Fruit fly (Drosophila melanogaster) whole organism, prepupa: ENCODE measurements around the gene Ras85D.
A peak's percentile ranks its signal among the peaks of the same experiment; 100 is the strongest.

Source experiments
- Blimp-1 ChIP-seq: fragments of 200-800 bp; sonication (Bioruptor generic); optimal IDR thresholded peaks from 3 replicates; lab custom pipeline; 2017; ENCODE audit warnings: missing biosample characterization, missing genetic modification characterization, mild to moderate bottlenecking, moderate library complexity, missing genetic modification reagents
- CG15336 ChIP-seq: fragments of 200-800 bp; sonication (Bioruptor generic); IDR thresholded peaks from 2 replicates; pipeline ENCODE4 v1.3.6; 2022; ENCODE audit warnings: missing biosample characterization, missing genetic modification characterization
- CG1621 ChIP-seq: fragments of 200-800 bp; sonication (Bioruptor generic); optimal IDR thresholded peaks from 3 replicates; lab custom pipeline; 2018; ENCODE audit warnings: missing biosample characterization, mild to moderate bottlenecking, missing genetic modification characterization
- CG16779 ChIP-seq: fragments of 200-800 bp; sonication (Bioruptor generic); optimal IDR thresholded peaks from 3 replicates; lab custom pipeline; 2017; ENCODE audit warnings: missing biosample characterization, mild to moderate bottlenecking, missing genetic modification characterization
- CG3032 ChIP-seq: fragments of 200-800 bp; optimal IDR thresholded peaks from 2 replicates; lab custom pipeline; 2019; ENCODE audit warnings: missing biosample characterization, mild to moderate bottlenecking, missing genetic modification characterization, moderate library complexity
- CG6276 ChIP-seq: fragments of 200-800 bp; sonication (Bioruptor generic); optimal IDR thresholded peaks from 2 replicates; lab custom pipeline; 2017; ENCODE audit warnings: missing biosample characterization, mild to moderate bottlenecking, missing genetic modification characterization
- CG8119 ChIP-seq: fragments of 200-800 bp; sonication (Bioruptor generic); IDR thresholded peaks from 3 replicates; pipeline ENCODE4 v1.3.6; 2022; ENCODE audit warnings: missing biosample characterization, missing genetic modification characterization
- CG8632 ChIP-seq: fragments of 200-800 bp; sonication (Bioruptor generic); optimal IDR thresholded peaks from 3 replicates; lab custom pipeline; 2016; ENCODE audit warnings: missing biosample characterization, missing genetic modification characterization
- Eip93F ChIP-seq: fragments of 200-800 bp; sonication (Bioruptor generic); optimal IDR thresholded peaks from 2 replicates; lab custom pipeline; 2016; ENCODE audit warnings: missing biosample characterization, mild to moderate bottlenecking, missing genetic modification characterization
- Gug ChIP-seq: fragments of 200-800 bp; sonication (Bioruptor generic); IDR thresholded peaks from 2 replicates; pipeline ENCODE4 v1.3.6; 2022; ENCODE audit warnings: missing biosample characterization, missing genetic modification characterization
- fd59A ChIP-seq: fragments of 200-800 bp; sonication (Bioruptor generic); optimal IDR thresholded peaks from 2 replicates; lab custom pipeline; 2017; ENCODE audit warnings: missing biosample characterization, mild to moderate bottlenecking, missing genetic modification characterization, missing genetic modification reagents
- lz ChIP-seq: fragments of 200-800 bp; sonication (Bioruptor generic); optimal IDR thresholded peaks from 3 replicates; lab custom pipeline; 2016; ENCODE audit warnings: missing biosample characterization, missing genetic modification characterization
- net ChIP-seq: fragments of 200-800 bp; sonication (Bioruptor generic); optimal IDR thresholded peaks from 3 replicates; lab custom pipeline; 2016; ENCODE audit warnings: missing biosample characterization, missing genetic modification characterization

DNA sequence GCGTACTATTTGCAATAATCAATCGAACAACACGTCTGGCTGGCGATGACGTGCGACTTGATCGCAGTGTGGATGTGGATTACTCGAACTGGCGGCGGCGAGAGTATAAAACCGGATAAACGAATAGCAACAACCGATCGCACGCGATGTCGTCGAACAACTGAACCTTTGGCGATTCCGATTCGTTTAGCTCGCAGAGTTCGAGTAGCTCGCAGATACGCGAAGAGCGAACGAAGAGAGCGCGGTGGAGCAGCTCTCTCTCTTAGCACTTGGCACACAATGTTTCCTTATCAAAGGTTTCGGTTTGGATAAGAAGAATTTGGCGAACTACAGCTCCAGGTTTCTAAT lies 10.5 kb downstream of the Ras85D start, which contains the start of gene RhoL:
- peak; percentile 25 for TF ChIP-seq CG1621 (tag; lab: Kevin White, UChicago)
- no peak for TF ChIP-seq lz (GFP tag; lab: Kevin White, UChicago)
- TF ChIP-seq CG6276 (GFP tag; lab: Kevin White, UChicago): no peak
- no peak for TF ChIP-seq CG16779
- TF ChIP-seq Gug (GFP tag; lab: Robert Waterston, UW): no peak
- peak; percentile 59 for TF ChIP-seq net
- no peak for TF ChIP-seq CG8632 (GFP tag; lab: Kevin White, UChicago)
- peak; percentile 43; the same call in 2 of the 3 replicates for TF ChIP-seq CG8119 (GFP tag; lab: Robert Waterston, UW)
- no peak for TF ChIP-seq Blimp-1 (GFP tag; lab: Kevin White, UChicago)
- peak; percentile 45; the same call in 1 of the 2 replicates for TF ChIP-seq CG15336 (GFP tag; lab: Robert Waterston, UW)
- TF ChIP-seq Eip93F (GFP tag; lab: Kevin White, UChicago): peak; percentile 29
- TF ChIP-seq CG3032 (tag; lab: Kevin White, UChicago): peak; percentile 11
- no peak for TF ChIP-seq fd59A
